Fruit fly (Drosophila melanogaster): Measurements from ENCODE around the gene Ten-a.

The Ten-a gene

dm6 chrX:12292452-12292851, 249.0 kb downstream of the Ten-a start:
- TF ChIP-seq cato (GFP tag; optimal IDR thresholded peaks at IDR 0.05; ENCODE audit: borderline replicate concordance) (no peak), onecut (GFP tag; IDR thresholded peaks at IDR 0.05) (0 out of 2 replicates have a peak, but pooled peaks have one; percentile 16), CTCF (GFP tag; optimal IDR thresholded peaks at IDR 0.05) (peak; percentile 81)

- TF ChIP-seq Meics (GFP tag; optimal IDR thresholded peaks at IDR 0.05) (no peak), CTCF (GFP tag; optimal IDR thresholded peaks at IDR 0.05) (peak; percentile 78)
Observed at dm6 chrX:12306549-12306948, 263.1 kb downstream of the Ten-a start.

dm6 chrX:12353433-12353832, 309.9 kb downstream of the Ten-a start:
- TF ChIP-seq CTCF (GFP tag; optimal IDR thresholded peaks at IDR 0.05) (peak; percentile 69), Dref (GFP tag; IDR thresholded peaks at IDR 0.05) (no peak), en (GFP tag; optimal IDR thresholded peaks at IDR 0.05) (no peak)

dm6 chrX:12356093-12356492, 312.6 kb downstream of the Ten-a start:
- TF ChIP-seq Hr39 (optimal IDR thresholded peaks at IDR 0.05) (peak; percentile 83), CG30020 (tag; optimal IDR thresholded peaks at IDR 0.05) (no peak)

- no peak for TF ChIP-seq CG1602 (GFP tag; optimal IDR thresholded peaks at IDR 0.05)
- TF ChIP-seq CG31224 (GFP tag; IDR thresholded peaks at IDR 0.05), result no peak
- no peak for TF ChIP-seq pros (GFP tag; optimal IDR thresholded peaks at IDR 0.05)
- TF ChIP-seq CG43689 (GFP tag; IDR thresholded peaks at IDR 0.05), result no peak
- no peak for TF ChIP-seq Ets65A (GFP tag)
- TF ChIP-seq CG3281 (GFP tag; optimal IDR thresholded peaks at IDR 0.05), result no peak
- no peak for TF ChIP-seq NC2β (GFP tag; optimal IDR thresholded peaks at IDR 0.05)
- no peak for TF ChIP-seq Doc3 (GFP tag; IDR thresholded peaks at IDR 0.05; ENCODE audit: partially characterized antibody)
- TF ChIP-seq CG10654 (GFP tag; optimal IDR thresholded peaks at IDR 0.05), result no peak
- TF ChIP-seq cad (GFP tag; optimal IDR thresholded peaks at IDR 0.05), result no peak
- no peak for TF ChIP-seq Meics (GFP tag; optimal IDR thresholded peaks at IDR 0.05)
- TF ChIP-seq ATbp (GFP tag; optimal IDR thresholded peaks at IDR 0.05), result no peak
- TF ChIP-seq CG6175 (GFP tag; IDR thresholded peaks at IDR 0.05), result no peak
- no peak for TF ChIP-seq CG15011 (GFP tag; optimal IDR thresholded peaks at IDR 0.05)
- no peak for TF ChIP-seq E2f1 (GFP tag; IDR thresholded peaks at IDR 0.05)
- no peak for TF ChIP-seq h (optimal IDR thresholded peaks at IDR 0.05)
- TF ChIP-seq Adf1 (GFP tag; IDR thresholded peaks at IDR 0.05), result no peak
- TF ChIP-seq D19A (tag; optimal IDR thresholded peaks at IDR 0.05), result no peak
- TF ChIP-seq kah (GFP tag; optimal IDR thresholded peaks at IDR 0.05), result no peak
- TF ChIP-seq CG32772 (GFP tag; IDR thresholded peaks at IDR 0.05), result no peak
Observed at dm6 chrX:12372818-12373217, 329.3 kb downstream of the Ten-a start, which contains the start of gene CG2577. Gene CG2577, plus strand, starts transcription at chrX:12373118.

- TF ChIP-seq Sox100B (GFP tag; optimal IDR thresholded peaks at IDR 0.05) (no peak), CG18476 (GFP tag; optimal IDR thresholded peaks at IDR 0.05) (no peak), ara (GFP tag; IDR thresholded peaks at IDR 0.05) (no peak), Xrp1 (GFP tag; IDR thresholded peaks at IDR 0.05) (no peak), schlank (tag; optimal IDR thresholded peaks at IDR 0.05) (no peak), Hand (GFP tag; optimal IDR thresholded peaks at IDR 0.05) (no peak), H2.0 (GFP tag; IDR thresholded peaks at IDR 0.05) (no peak), Elba2 (GFP tag; optimal IDR thresholded peaks at IDR 0.05) (no peak), grau (tag; optimal IDR thresholded peaks at IDR 0.05) (no peak), so (GFP tag; IDR thresholded peaks at IDR 0.05) (no peak), bsh (GFP tag; optimal IDR thresholded peaks at IDR 0.05) (no peak), CG6254 (GFP tag; optimal IDR thresholded peaks at IDR 0.05) (no peak), Dip2 (GFP tag; IDR thresholded peaks at IDR 0.05) (no peak), dpn (GFP tag; optimal IDR thresholded peaks at IDR 0.05) (no peak), Oli (tag; optimal IDR thresholded peaks at IDR 0.05) (no peak), CG8478 (optimal IDR thresholded peaks at IDR 0.05) (no peak), NC2β (GFP tag; optimal IDR thresholded peaks at IDR 0.05) (no peak), ham (GFP tag; IDR thresholded peaks at IDR 0.05) (no peak), ken (GFP tag; IDR thresholded peaks at IDR 0.05) (no peak)
Observed at dm6 chrX:12377655-12378054, 334.2 kb downstream of the Ten-a start, which contains the start of gene Ir11a. Gene Ir11a, minus strand, starts transcription at chrX:12377755.
